Worm (Caenorhabditis elegans) whole organism, L3 larva: Measurements from ENCODE around the gene zmp-1.

Experiments
- R02D3.7 ChIP-seq: fragments of 150-350 bp; optimal IDR thresholded peaks from 2 replicates; lab custom pipeline; 2014; ENCODE audit warnings: missing biosample characterization, missing genetic modification characterization
- ZK546.5 ChIP-seq: sonication (generic microtip); optimal IDR thresholded peaks from 2 replicates; lab custom pipeline; 2017; ENCODE audit warnings: missing biosample characterization, missing genetic modification characterization
- aly-2 ChIP-seq: fragments of 150-350 bp; optimal IDR thresholded peaks from 2 replicates; lab custom pipeline; 2014; ENCODE audit warnings: missing biosample characterization, missing genetic modification characterization
- ama-1 ChIP-seq: fragments of 150-350 bp; optimal IDR thresholded peaks from 2 replicates; lab custom pipeline; 2018
- ceh-16 ChIP-seq: sonication (generic microtip); optimal IDR thresholded peaks from 2 replicates; lab custom pipeline; 2017; ENCODE audit warnings: missing biosample characterization, missing genetic modification characterization
- ceh-28 ChIP-seq: fragments of 150-350 bp; optimal IDR thresholded peaks from 2 replicates; lab custom pipeline; 2014; ENCODE audit warnings: missing biosample characterization, missing genetic modification reagents, missing genetic modification characterization
- ceh-82 ChIP-seq: fragments of 150-350 bp; optimal IDR thresholded peaks from 2 replicates; lab custom pipeline; 2014; ENCODE audit warnings: missing biosample characterization, missing genetic modification characterization
- ceh-9 ChIP-seq: sonication (generic microtip); optimal IDR thresholded peaks from 2 replicates; lab custom pipeline; 2018; ENCODE audit warnings: missing biosample characterization, missing genetic modification characterization
- daf-12 ChIP-seq: fragments of 150-350 bp; optimal IDR thresholded peaks from 2 replicates; lab custom pipeline; 2014; ENCODE audit warnings: missing biosample characterization, missing genetic modification reagents, missing genetic modification characterization
- egl-27 ChIP-seq: sonication (generic microtip); optimal IDR thresholded peaks from 4 replicates; lab custom pipeline; 2017; ENCODE audit warnings: missing biosample characterization, missing genetic modification reagents, missing genetic modification characterization
- egl-5 ChIP-seq: fragments of 150-350 bp; optimal IDR thresholded peaks from 2 replicates; lab custom pipeline; 2017; ENCODE audit warnings: missing biosample characterization, missing genetic modification reagents, missing genetic modification characterization, inconsistent platforms
- elt-1 ChIP-seq: fragments of 150-350 bp; optimal IDR thresholded peaks from 2 replicates; lab custom pipeline; 2014; ENCODE audit warnings: missing biosample characterization, missing genetic modification characterization
- elt-2 ChIP-seq: sonication (generic microtip); optimal IDR thresholded peaks from 2 replicates; lab custom pipeline; 2016; ENCODE audit warnings: missing genetic modification reagents, mild to moderate bottlenecking, missing genetic modification characterization, missing compliant biosample characterization
- elt-3 ChIP-seq, 3 experiments: fragments of 150-350 bp in 1 of 3; sonication (generic microtip) in 2 of 3; optimal IDR thresholded peaks; 2 replicates in 2 of 3; 4 replicates in 1 of 3; lab custom pipeline; 2014 to 2017; ENCODE audit warnings: missing biosample characterization in 3 of 3, missing genetic modification characterization in 3 of 3
- eor-1 ChIP-seq, 2 experiments: fragments of 150-350 bp; optimal IDR thresholded peaks; 2 replicates each; lab custom pipeline; 2014 to 2018; ENCODE audit warnings: missing biosample characterization in 2 of 2, missing genetic modification characterization in 2 of 2
- fkh-10 ChIP-seq: sonication (generic microtip); optimal IDR thresholded peaks from 2 replicates; lab custom pipeline; 2017; ENCODE audit warnings: missing biosample characterization, missing genetic modification reagents, missing genetic modification characterization
- fkh-2 ChIP-seq: fragments of 150-350 bp; optimal IDR thresholded peaks from 2 replicates; lab custom pipeline; 2014; ENCODE audit warnings: missing biosample characterization, missing genetic modification reagents, missing genetic modification characterization
- fos-1 ChIP-seq: fragments of 150-350 bp; optimal IDR thresholded peaks from 2 replicates; lab custom pipeline; 2014; ENCODE audit warnings: missing biosample characterization, missing genetic modification characterization
- hmg-11 ChIP-seq: sonication (generic microtip); optimal IDR thresholded peaks from 2 replicates; lab custom pipeline; 2016; ENCODE audit warnings: missing genetic modification characterization, missing compliant biosample characterization
- jun-1 ChIP-seq: fragments of 150-350 bp; optimal IDR thresholded peaks from 2 replicates; lab custom pipeline; 2014; ENCODE audit warnings: missing biosample characterization, missing genetic modification reagents, missing genetic modification characterization
- lin-15B ChIP-seq: fragments of 150-350 bp; optimal IDR thresholded peaks from 2 replicates; lab custom pipeline; 2014; ENCODE audit warnings: missing biosample characterization, missing genetic modification characterization
- lin-39 ChIP-seq: fragments of 150-350 bp; optimal IDR thresholded peaks from 2 replicates; lab custom pipeline; 2018; ENCODE audit warnings: missing biosample characterization, missing genetic modification reagents, missing genetic modification characterization
- lsy-12 ChIP-seq: sonication (generic microtip); optimal IDR thresholded peaks from 2 replicates; lab custom pipeline; 2016; ENCODE audit warnings: mild to moderate bottlenecking, missing genetic modification characterization, missing compliant biosample characterization
- mdl-1 ChIP-seq: fragments of 150-350 bp; optimal IDR thresholded peaks from 2 replicates; lab custom pipeline; 2014; ENCODE audit warnings: missing biosample characterization, missing genetic modification characterization
- mml-1 ChIP-seq: fragments of 150-350 bp; sonication (generic microtip); optimal IDR thresholded peaks from 3 replicates; lab custom pipeline; 2014; ENCODE audit warnings: missing biosample characterization, missing genetic modification characterization
- nfya-1 ChIP-seq: sonication (generic microtip); optimal IDR thresholded peaks from 2 replicates; lab custom pipeline; 2017; ENCODE audit warnings: missing genetic modification characterization, mild to moderate bottlenecking, missing compliant biosample characterization, antibody characterized with exemption, moderate library complexity; ENCODE audit not compliant: insufficient read depth
- nhr-11 ChIP-seq: fragments of 150-350 bp; optimal IDR thresholded peaks from 2 replicates; lab custom pipeline; 2014; ENCODE audit warnings: missing biosample characterization, missing genetic modification characterization
- nhr-12 ChIP-seq: fragments of 150-350 bp; optimal IDR thresholded peaks from 2 replicates; lab custom pipeline; 2014; ENCODE audit warnings: missing biosample characterization, missing genetic modification characterization
- nhr-23 ChIP-seq: fragments of 150-350 bp; optimal IDR thresholded peaks from 2 replicates; lab custom pipeline; 2014; ENCODE audit warnings: missing biosample characterization, missing genetic modification reagents, missing genetic modification characterization
- nhr-237 ChIP-seq: fragments of 150-350 bp; optimal IDR thresholded peaks from 2 replicates; lab custom pipeline; 2014; ENCODE audit warnings: missing biosample characterization, missing genetic modification characterization
- nhr-25 ChIP-seq: sonication (generic microtip); optimal IDR thresholded peaks from 2 replicates; lab custom pipeline; 2017; ENCODE audit warnings: missing biosample characterization, missing genetic modification characterization
- nhr-28 ChIP-seq: fragments of 150-350 bp; optimal IDR thresholded peaks from 2 replicates; lab custom pipeline; 2014; ENCODE audit warnings: missing biosample characterization, missing genetic modification characterization
- nhr-43 ChIP-seq: sonication (generic microtip); optimal IDR thresholded peaks from 2 replicates; lab custom pipeline; 2016; ENCODE audit warnings: mild to moderate bottlenecking, missing genetic modification characterization, missing compliant biosample characterization; ENCODE audit not compliant: poor library complexity, severe bottlenecking
- nhr-67 ChIP-seq: fragments of 150-350 bp; optimal IDR thresholded peaks from 2 replicates; lab custom pipeline; 2014; ENCODE audit warnings: missing biosample characterization, missing genetic modification characterization
- nhr-76 ChIP-seq: fragments of 150-350 bp; sonication (generic microtip); optimal IDR thresholded peaks from 5 replicates; lab custom pipeline; 2014; ENCODE audit warnings: missing biosample characterization, missing genetic modification characterization
- nhr-77 ChIP-seq: fragments of 150-350 bp; optimal IDR thresholded peaks from 2 replicates; lab custom pipeline; 2014; ENCODE audit warnings: missing biosample characterization, missing genetic modification characterization
- pha-4 ChIP-seq: fragments of 150-350 bp; optimal IDR thresholded peaks from 2 replicates; lab custom pipeline; 2014; ENCODE audit warnings: missing biosample characterization, missing genetic modification reagents, missing genetic modification characterization
- pqm-1 ChIP-seq: fragments of 150-350 bp; optimal IDR thresholded peaks from 2 replicates; lab custom pipeline; 2017; ENCODE audit warnings: missing biosample characterization, missing genetic modification characterization, inconsistent platforms
- sea-2 ChIP-seq: fragments of 150-350 bp; sonication (generic microtip); optimal IDR thresholded peaks from 4 replicates; lab custom pipeline; 2014; ENCODE audit warnings: missing biosample characterization, missing genetic modification reagents, missing genetic modification characterization
- skn-1 ChIP-seq: fragments of 150-350 bp; optimal IDR thresholded peaks from 2 replicates; lab custom pipeline; 2014; ENCODE audit warnings: missing biosample characterization, missing genetic modification characterization
- snpc-4 ChIP-seq: fragments of 150-350 bp; optimal IDR thresholded peaks from 2 replicates; lab custom pipeline; 2014; ENCODE audit warnings: missing biosample characterization, missing genetic modification characterization
- tbx-2 ChIP-seq: sonication (generic microtip); optimal IDR thresholded peaks from 2 replicates; lab custom pipeline; 2016; ENCODE audit warnings: mild to moderate bottlenecking, missing genetic modification characterization, missing compliant biosample characterization
- unc-39 ChIP-seq: sonication (generic microtip); optimal IDR thresholded peaks from 4 replicates; lab custom pipeline; 2017; ENCODE audit warnings: missing biosample characterization, missing genetic modification characterization
- unc-62 ChIP-seq: fragments of 150-350 bp; sonication (generic microtip); optimal IDR thresholded peaks from 4 replicates; lab custom pipeline; 2014; ENCODE audit warnings: missing biosample characterization, missing genetic modification reagents, missing genetic modification characterization
- zag-1 ChIP-seq: fragments of 150-350 bp; optimal IDR thresholded peaks from 2 replicates; lab custom pipeline; 2014; ENCODE audit warnings: missing biosample characterization, missing genetic modification characterization
- ztf-11 ChIP-seq: fragments of 150-350 bp; optimal IDR thresholded peaks from 2 replicates; lab custom pipeline; 2014; ENCODE audit warnings: missing biosample characterization, missing genetic modification characterization
- ztf-4 ChIP-seq: fragments of 150-350 bp; optimal IDR thresholded peaks from 2 replicates; lab custom pipeline; 2014; ENCODE audit warnings: missing biosample characterization, missing genetic modification characterization

Gene zmp-1

DNA sequence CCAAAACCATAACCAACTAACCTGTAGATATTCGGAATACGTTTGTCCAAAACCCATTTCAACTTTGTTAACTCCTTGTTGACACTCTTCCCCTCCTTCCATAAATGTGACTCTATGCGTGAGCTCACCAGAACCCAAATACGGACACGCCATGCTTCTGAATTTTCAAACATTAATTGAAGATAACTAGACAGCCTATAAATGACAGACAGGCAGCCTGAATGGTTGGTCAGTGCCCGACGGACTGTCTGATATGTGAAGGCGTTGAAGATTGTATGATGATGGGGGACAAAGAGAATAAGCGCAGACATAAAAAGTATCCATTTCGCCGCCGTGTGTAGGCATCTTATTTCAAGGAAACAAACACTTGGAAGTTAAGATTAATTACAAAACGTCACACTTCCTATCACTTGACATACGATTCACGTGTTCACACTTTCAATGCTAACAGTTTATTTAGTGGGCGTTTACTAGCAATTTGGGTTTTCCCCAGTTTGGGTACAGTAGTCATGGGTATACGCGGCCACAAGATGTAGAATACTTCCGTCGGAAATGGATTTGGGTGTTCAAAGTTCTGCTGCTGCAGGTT lies 12.9 kb downstream of the zmp-1 start, which contains the start of the genes tdo-2 and C28H8.2:
Gene tdo-2, minus strand, starts transcription at position 157 of the 589 bp plus-strand sequence.
Gene C28H8.2, plus strand, starts transcription at position 524 of the 589 bp plus-strand sequence.
- no peak for TF ChIP-seq egl-27
- TF ChIP-seq ama-1 (lab: Kevin White, UChicago): no peak
- no peak for TF ChIP-seq nhr-11 (tag; lab: Kevin White, UChicago)
- TF ChIP-seq hmg-11 (tag; lab: Kevin White, UChicago): no peak
- no peak for TF ChIP-seq pqm-1
- TF ChIP-seq jun-1 (tag; lab: Kevin White, UChicago): peak; percentile 28
- no peak for TF ChIP-seq ztf-11 (tag; lab: Kevin White, UChicago)
- TF ChIP-seq egl-5 (tag; lab: Kevin White, UChicago): no peak
- no peak for TF ChIP-seq ZK546.5 (tag; lab: Kevin White, UChicago)
- TF ChIP-seq snpc-4 (tag; lab: Kevin White, UChicago): no peak
- no peak for TF ChIP-seq fkh-10 (GFP tag; lab: Kevin White, UChicago)
- no peak for TF ChIP-seq R02D3.7 (tag; lab: Kevin White, UChicago)
- TF ChIP-seq unc-62 (GFP tag; lab: Kevin White, UChicago): peak; percentile 69
- peak in 2 of 3 experiments; percentile 74 to 81 for TF ChIP-seq elt-3 (tag; optimal IDR thresholded peaks at IDR 0.05; lab: Kevin White, UChicago)
- no peak for TF ChIP-seq ceh-82
- TF ChIP-seq lsy-12 (tag; lab: Kevin White, UChicago): peak; percentile 69
- TF ChIP-seq nhr-67 (tag; lab: Kevin White, UChicago): no peak
- TF ChIP-seq nhr-25 (tag; lab: Kevin White, UChicago): peak; percentile 95
- peak; percentile 96 for TF ChIP-seq nhr-23 (tag; lab: Kevin White, UChicago)
- TF ChIP-seq tbx-2 (tag; lab: Kevin White, UChicago): no peak
- no peak for TF ChIP-seq elt-1
- TF ChIP-seq ceh-28 (tag; lab: Kevin White, UChicago): peak; percentile 36
- TF ChIP-seq daf-12 (tag; lab: Kevin White, UChicago): no peak
- no peak for TF ChIP-seq nhr-77 (tag; lab: Kevin White, UChicago)
- TF ChIP-seq skn-1: no peak
- no peak for TF ChIP-seq fos-1 (tag; lab: Kevin White, UChicago)
- no peak for TF ChIP-seq fkh-2 (tag; lab: Kevin White, UChicago)
- no peak for TF ChIP-seq elt-2 (tag; lab: Kevin White, UChicago)
- no peak for TF ChIP-seq nhr-76 (tag; lab: Kevin White, UChicago)
- TF ChIP-seq nfya-1 (tag; lab: Kevin White, UChicago): peak; percentile 47
- no peak for TF ChIP-seq unc-39 (tag; lab: Kevin White, UChicago)
- no peak for TF ChIP-seq zag-1
- TF ChIP-seq mml-1 (tag; lab: Kevin White, UChicago): no peak
- no peak for TF ChIP-seq lin-15B
- TF ChIP-seq mdl-1: peak; percentile 44
- no peak for TF ChIP-seq nhr-28 (tag; lab: Kevin White, UChicago)
- TF ChIP-seq ceh-16 (tag; lab: Kevin White, UChicago): no peak
- TF ChIP-seq ceh-9 (tag; lab: Kevin White, UChicago): no peak
- no peak for TF ChIP-seq nhr-237
- no peak for TF ChIP-seq aly-2 (tag; lab: Kevin White, UChicago)
- peak; percentile 87 for TF ChIP-seq nhr-43
- TF ChIP-seq sea-2: no peak
- no peak for TF ChIP-seq eor-1 (tag; optimal IDR thresholded peaks at IDR 0.05; lab: Kevin White, UChicago)
- TF ChIP-seq pha-4 (tag; lab: Kevin White, UChicago): no peak
- TF ChIP-seq nhr-12: no peak
- no peak for TF ChIP-seq ztf-4 (tag; lab: Kevin White, UChicago)
- TF ChIP-seq lin-39 (tag; lab: Kevin White, UChicago): no peak
